Worm (Caenorhabditis elegans): Measurements from ENCODE around the gene srh-266.

DNA sequence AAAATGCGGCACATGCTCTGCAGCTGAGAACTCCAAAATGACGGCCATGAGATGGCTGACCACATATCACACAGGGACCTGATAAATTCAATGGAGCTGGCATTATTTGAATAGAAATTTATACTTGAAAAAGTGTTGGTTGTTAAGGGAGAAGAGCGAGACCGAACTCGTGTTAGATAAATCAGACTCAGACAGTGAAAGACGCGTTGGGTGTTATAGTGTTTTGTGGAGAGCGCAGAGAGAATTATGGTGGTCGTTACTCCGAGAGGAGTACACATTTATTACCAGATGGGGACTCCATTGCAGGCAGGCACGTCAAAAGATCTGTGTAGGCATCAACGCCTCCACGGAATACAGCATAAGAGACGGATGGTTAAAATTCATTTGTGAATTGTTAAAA is 21.8 kb upstream of the srh-266 start, which contains the start of gene nhr-190:
- TF ChIP-seq ztf-29 (GFP tag; IDR thresholded peaks at IDR 0.05) (no peak), ref-1 (GFP tag; conservative IDR thresholded peaks at IDR 0.05) (no peak), cog-1 (tag; optimal IDR thresholded peaks at IDR 0.05) (no peak), T22C8.4 (GFP tag; IDR thresholded peaks at IDR 0.05) (no peak), flt-1 (GFP tag; IDR thresholded peaks at IDR 0.05) (no peak), ztf-23 (GFP tag; IDR thresholded peaks at IDR 0.05) (no peak)
